Fruit fly (Drosophila melanogaster) whole organism: Measurements from ENCODE around the gene CG32369.

Experiments used
- CG8478 ChIP-seq: fragments of >200 bp; optimal IDR thresholded peaks from 2 replicates; lab custom pipeline; 2018; ENCODE audit warnings: inconsistent platforms
- Dll ChIP-seq: fragments of >200 bp; optimal IDR thresholded peaks from 2 replicates; lab custom pipeline; 2017

- TF ChIP-seq CG8478 (lab: Kevin White, UChicago): no peak
- no peak for TF ChIP-seq Dll (lab: Kevin White, UChicago)
Measured at dm6 chr3L:7809289-7810099, at the start of gene CG32369.
